Fruit fly (Drosophila melanogaster): ENCODE data around the gene CG14441.

dm6 chrX:6716170-6716569 lies 16.9 kb downstream of the CG14441 start:
- no peak for TF ChIP-seq gt (GFP tag; IDR thresholded peaks at IDR 0.05)
- no peak for TF ChIP-seq crol (GFP tag; IDR thresholded peaks at IDR 0.05)
- no peak for TF ChIP-seq zfh1 (GFP tag; IDR thresholded peaks at IDR 0.05)
- TF ChIP-seq B-H1 (GFP tag; IDR thresholded peaks at IDR 0.05), result no peak
- no peak for TF ChIP-seq PHDP (tag; optimal IDR thresholded peaks at IDR 0.05)
- TF ChIP-seq CG33213 (GFP tag; optimal IDR thresholded peaks at IDR 0.05), result no peak
- TF ChIP-seq Hr3 (GFP tag; optimal IDR thresholded peaks at IDR 0.05), result no peak
- TF ChIP-seq CG11456 (GFP tag; IDR thresholded peaks at IDR 0.05), result no peak

Measured in whole organism, embryonic.